Worm (Caenorhabditis elegans): ENCODE results near the gene clp-9.

clp-9 gene

ce11 chrV:9885918-9886488 lies at the start of gene clp-9:
clp-9 (minus strand) TSS chrV:9885968.
- TF ChIP-seq nhr-76 (tag; optimal IDR thresholded peaks at IDR 0.05) (no peak), tra-1 (GFP tag; IDR thresholded peaks at IDR 0.05) (no peak), unc-62 (GFP tag; optimal IDR thresholded peaks at IDR 0.05 in 1 of 2) (peak in 1 of 2 experiments; percentile 92), unc-62 (tag; optimal IDR thresholded peaks at IDR 0.05) (no peak), hmg-1.1 (GFP tag; IDR thresholded peaks at IDR 0.05) (no peak), T26A8.4 (GFP tag; IDR thresholded peaks at IDR 0.05) (no peak), mes-2 (tag; optimal IDR thresholded peaks at IDR 0.05; ENCODE audit: poor library complexity, severe bottlenecking) (no peak), skn-1 (tag; optimal IDR thresholded peaks at IDR 0.05) (no peak), D1046.2 (GFP tag; IDR thresholded peaks at IDR 0.05) (no peak)

ce11 chrV:9930612-9931065 lies 44.9 kb upstream of the clp-9 start, which contains the start of the genes rmh-2 and suds-3:
rmh-2 (minus strand) TSS chrV:9930775.
suds-3 (plus strand) TSS chrV:9931015.
- no peak for TF ChIP-seq attf-4 (tag; optimal IDR thresholded peaks at IDR 0.05)
- 0 out of 2 replicates have a peak, but pooled peaks have one; percentile 32 for TF ChIP-seq pha-4 (GFP tag; IDR thresholded peaks at IDR 0.05)
- TF ChIP-seq pha-4 (tag; optimal IDR thresholded peaks at IDR 0.05): no peak
- peak; percentile 85 for TF ChIP-seq R02D3.7 (tag; optimal IDR thresholded peaks at IDR 0.05)
- TF ChIP-seq hlh-30 (tag; optimal IDR thresholded peaks at IDR 0.05; ENCODE audit: insufficient read depth): peak; percentile 27
- peak; percentile 1 for TF ChIP-seq nhr-77 (tag; optimal IDR thresholded peaks at IDR 0.05)
- TF ChIP-seq nhr-28 (tag; optimal IDR thresholded peaks at IDR 0.05): peak; percentile 23
- TF ChIP-seq ceh-82 (tag; optimal IDR thresholded peaks at IDR 0.05): no peak
- no peak for TF ChIP-seq daf-8 (GFP tag; IDR thresholded peaks at IDR 0.05)
- TF ChIP-seq ZK546.5 (tag; optimal IDR thresholded peaks at IDR 0.05): no peak
- peak; percentile 79 for TF ChIP-seq dpl-1 (GFP tag; optimal IDR thresholded peaks at IDR 0.05)

ce11 chrV:9927954-9928353 lies 42.2 kb upstream of the clp-9 start:
- TF ChIP-seq daf-16 (GFP tag; optimal IDR thresholded peaks at IDR 0.05) (no peak), daf-16 (tag; optimal IDR thresholded peaks at IDR 0.05) (peak; percentile 90), jun-1 (tag; optimal IDR thresholded peaks at IDR 0.05) (no peak), ceh-44 (GFP tag; IDR thresholded peaks at IDR 0.05) (no peak), fos-1 (tag; optimal IDR thresholded peaks at IDR 0.05) (no peak), nhr-28 (tag; optimal IDR thresholded peaks at IDR 0.05) (peak; percentile 30), F10B5.3 (tag; optimal IDR thresholded peaks at IDR 0.05) (no peak), nhr-237 (tag; optimal IDR thresholded peaks at IDR 0.05) (no peak), hlh-30 (tag; optimal IDR thresholded peaks at IDR 0.05; ENCODE audit: insufficient read depth) (peak; percentile 39), nhr-77 (tag; optimal IDR thresholded peaks at IDR 0.05) (peak; percentile 48), dve-1 (tag; optimal IDR thresholded peaks at IDR 0.05; ENCODE audit: insufficient read depth) (peak; percentile 69), aha-1 (tag) (no peak), pqm-1 (tag; optimal IDR thresholded peaks at IDR 0.05) (peak; percentile 16), nhr-10 (tag; optimal IDR thresholded peaks at IDR 0.05) (no peak)

ce11 chrV:9927381-9927780 lies 41.6 kb upstream of the clp-9 start:
- TF ChIP-seq mep-1 (tag; optimal IDR thresholded peaks at IDR 0.05) (no peak), unc-62 (GFP tag; optimal IDR thresholded peaks at IDR 0.05 in 1 of 2) (peak in 1 of 2 experiments; percentile 25), unc-62 (tag; optimal IDR thresholded peaks at IDR 0.05) (no peak), tra-1 (GFP tag; IDR thresholded peaks at IDR 0.05) (no peak), dmd-6 (GFP tag; IDR thresholded peaks at IDR 0.05) (no peak), lin-15B (tag; optimal IDR thresholded peaks at IDR 0.05) (no peak), hlh-11 (tag; optimal IDR thresholded peaks at IDR 0.05) (no peak)

- no peak for TF ChIP-seq jun-1 (tag; optimal IDR thresholded peaks at IDR 0.05)
- TF ChIP-seq aha-1 (tag): peak; percentile 46
Measured at ce11 chrV:9926240-9926639, 40.5 kb upstream of the clp-9 start, which contains the start of gene C50H2.13. C50H2.13 (plus strand) TSS chrV:9926540.

Data from whole organism, L4 larva.